Worm (Caenorhabditis elegans): ENCODE measurements around the gene Y49F6C.6.

Gene Y49F6C.6

DNA sequence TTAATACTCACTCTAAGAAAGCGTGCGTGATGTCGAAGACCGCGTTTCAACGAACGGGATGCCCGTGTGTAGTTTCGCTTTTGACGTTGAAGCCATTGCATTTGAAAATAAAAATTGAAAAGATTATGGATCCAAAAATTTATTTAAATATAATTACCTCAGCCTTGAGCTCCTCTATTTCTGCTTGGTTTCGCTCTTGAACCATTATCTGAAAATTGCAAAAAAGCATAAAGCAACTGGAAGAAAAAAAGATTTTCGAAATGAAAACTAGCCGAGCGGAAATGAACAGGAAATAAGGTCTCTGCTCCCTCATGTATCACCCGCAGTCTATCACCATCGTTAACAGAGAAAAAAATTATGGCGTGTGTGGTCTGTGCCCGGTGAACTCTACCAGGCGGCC is at the start of gene Y49F6C.6:
Gene Y49F6C.6, minus strand, starts transcription at position 101 of the 400 bp plus-strand sequence.
- TF ChIP-seq nhr-25 (tag; optimal IDR thresholded peaks at IDR 0.05) (no peak), nhr-11 (tag; optimal IDR thresholded peaks at IDR 0.05) (no peak), nhr-21 (tag; optimal IDR thresholded peaks at IDR 0.05) (no peak), ztf-11 (tag; optimal IDR thresholded peaks at IDR 0.05) (no peak), sma-3 (GFP tag; optimal IDR thresholded peaks at IDR 0.05) (no peak), skn-1 (tag; optimal IDR thresholded peaks at IDR 0.05) (no peak), nhr-129 (tag; optimal IDR thresholded peaks at IDR 0.05) (no peak), sma-9 (GFP tag; optimal IDR thresholded peaks at IDR 0.05) (no peak), sma-9 (tag; optimal IDR thresholded peaks at IDR 0.05) (no peak), mdl-1 (tag; optimal IDR thresholded peaks at IDR 0.05) (no peak), ztf-1 (GFP tag; conservative IDR thresholded peaks at IDR 0.05) (no peak), Y55F3AM.14 (GFP tag; optimal IDR thresholded peaks at IDR 0.05) (no peak), lin-11 (tag; optimal IDR thresholded peaks at IDR 0.05) (no peak), fos-1 (tag; optimal IDR thresholded peaks at IDR 0.05) (no peak), zag-1 (tag; optimal IDR thresholded peaks at IDR 0.05) (no peak), gmeb-1 (tag; optimal IDR thresholded peaks at IDR 0.05) (no peak)

ce11 chrII:3416528-3416927 is 49.5 kb upstream of the Y49F6C.6 start, which contains the start of gene nep-6:
TSS of gene nep-6 (plus strand) at chrII:3416828.
- no peak for TF ChIP-seq lin-11 (tag; optimal IDR thresholded peaks at IDR 0.05)
- no peak for TF ChIP-seq unc-55 (GFP tag; optimal IDR thresholded peaks at IDR 0.05)
- TF ChIP-seq lsy-2 (tag; optimal IDR thresholded peaks at IDR 0.05) = no peak
- no peak for TF ChIP-seq nhr-129 (tag; optimal IDR thresholded peaks at IDR 0.05)
- no peak for TF ChIP-seq sma-3 (GFP tag; optimal IDR thresholded peaks at IDR 0.05)
- TF ChIP-seq unc-62 (GFP tag; optimal IDR thresholded peaks at IDR 0.05) = no peak
- no peak for TF ChIP-seq skn-1 (tag; optimal IDR thresholded peaks at IDR 0.05)
- no peak for TF ChIP-seq fos-1 (tag; optimal IDR thresholded peaks at IDR 0.05)
- no peak for TF ChIP-seq snpc-4 (tag; optimal IDR thresholded peaks at IDR 0.05)
- TF ChIP-seq mdl-1 (tag; optimal IDR thresholded peaks at IDR 0.05) = no peak
- TF ChIP-seq zag-1 (tag; optimal IDR thresholded peaks at IDR 0.05) = no peak
- TF ChIP-seq alr-1 (tag; optimal IDR thresholded peaks at IDR 0.05) = no peak
- TF ChIP-seq Y55F3AM.14 (GFP tag; optimal IDR thresholded peaks at IDR 0.05) = no peak
- TF ChIP-seq R02D3.7 (tag; optimal IDR thresholded peaks at IDR 0.05) = no peak
- no peak for TF ChIP-seq nhr-23 (tag; optimal IDR thresholded peaks at IDR 0.05)
- TF ChIP-seq ZK546.5 (tag; optimal IDR thresholded peaks at IDR 0.05) = no peak

DNA sequence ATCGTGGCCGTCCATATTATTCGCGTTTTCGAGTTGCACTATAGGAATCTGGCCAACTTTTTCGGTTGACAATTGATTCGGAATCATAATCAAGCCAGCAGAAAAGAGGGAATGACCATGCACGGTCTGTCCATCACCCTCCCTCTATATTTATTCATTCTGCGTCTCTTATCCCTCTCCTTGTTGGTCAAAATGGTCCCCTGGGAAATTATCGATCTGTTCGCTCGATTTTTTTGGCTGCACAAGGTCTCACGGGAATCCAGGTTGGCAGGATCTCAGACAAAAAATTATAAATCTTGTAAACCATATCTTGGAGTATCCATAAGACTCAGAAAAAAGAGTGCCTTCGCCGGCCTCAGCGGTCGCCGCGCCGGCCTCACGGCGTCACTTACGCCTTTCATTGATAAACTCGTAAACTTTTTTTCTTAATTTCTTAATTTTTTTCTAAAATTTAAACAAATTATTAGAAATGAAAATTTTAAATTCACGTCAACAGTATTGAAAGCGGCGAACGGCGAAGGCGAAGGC is 47.4 kb upstream of the Y49F6C.6 start, which contains the start of the genes F18A12.7 and F18A12.2:
Gene F18A12.7, minus strand, starts transcription at position 101 of the 528 bp plus-strand sequence.
Gene F18A12.2, plus strand, starts transcription at position 478 of the 528 bp plus-strand sequence.
- TF ChIP-seq egl-27 (tag; optimal IDR thresholded peaks at IDR 0.05) = no peak
- TF ChIP-seq ztf-4 (tag; optimal IDR thresholded peaks at IDR 0.05) = no peak
- no peak for TF ChIP-seq C34F6.9 (tag; optimal IDR thresholded peaks at IDR 0.05)
- no peak for TF ChIP-seq skn-1 (tag; optimal IDR thresholded peaks at IDR 0.05)
- TF ChIP-seq peb-1 (tag; optimal IDR thresholded peaks at IDR 0.05) = no peak
- no peak for TF ChIP-seq alr-1 (tag; optimal IDR thresholded peaks at IDR 0.05)
- no peak for TF ChIP-seq mbf-1 (tag; optimal IDR thresholded peaks at IDR 0.05)
- no peak for TF ChIP-seq sma-3 (GFP tag; optimal IDR thresholded peaks at IDR 0.05)
- TF ChIP-seq elt-3 (tag; optimal IDR thresholded peaks at IDR 0.05) = no peak
- no peak for TF ChIP-seq ztf-1 (GFP tag; conservative IDR thresholded peaks at IDR 0.05)

DNA sequence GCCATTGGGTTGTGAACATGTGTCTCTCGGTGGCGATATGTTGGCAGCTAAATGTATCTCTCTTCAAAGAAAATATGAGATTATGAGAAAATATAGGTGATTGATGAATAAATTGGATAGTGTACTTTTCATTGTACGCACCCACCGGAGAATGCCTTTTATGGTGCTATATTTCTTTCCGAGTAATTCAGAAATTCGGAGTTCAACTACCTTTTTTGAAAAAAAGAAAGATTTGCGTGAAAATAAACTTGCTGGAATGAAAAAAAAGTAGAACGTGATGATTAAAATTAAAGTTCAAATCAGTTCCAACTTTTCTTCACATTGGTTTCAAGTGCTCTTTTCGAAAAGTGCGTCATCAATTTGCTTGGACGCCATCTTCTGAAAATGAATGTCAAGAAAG is 36.5 kb upstream of the Y49F6C.6 start, which contains the start of gene nep-8:
Gene nep-8, plus strand, starts transcription at position 301 of the 400 bp plus-strand sequence.
- TF ChIP-seq elt-1 (tag; optimal IDR thresholded peaks at IDR 0.05) (no peak), crh-2 (tag; optimal IDR thresholded peaks at IDR 0.05) (no peak), ceh-82 (tag; optimal IDR thresholded peaks at IDR 0.05) (no peak), ztf-1 (GFP tag; conservative IDR thresholded peaks at IDR 0.05) (no peak), nhr-21 (tag; optimal IDR thresholded peaks at IDR 0.05) (no peak), nhr-11 (tag; optimal IDR thresholded peaks at IDR 0.05) (no peak), F13H6.1 (tag; optimal IDR thresholded peaks at IDR 0.05) (no peak), ZK546.5 (tag; optimal IDR thresholded peaks at IDR 0.05) (no peak), lsy-2 (tag; optimal IDR thresholded peaks at IDR 0.05) (no peak), mab-5 (tag; optimal IDR thresholded peaks at IDR 0.05) (no peak), fos-1 (tag; optimal IDR thresholded peaks at IDR 0.05) (no peak), zag-1 (tag; optimal IDR thresholded peaks at IDR 0.05) (no peak), blmp-1 (tag; optimal IDR thresholded peaks at IDR 0.05; ENCODE audit: insufficient read depth) (no peak), ceh-16 (tag; optimal IDR thresholded peaks at IDR 0.05) (no peak), nhr-23 (tag; optimal IDR thresholded peaks at IDR 0.05) (no peak), dmd-4 (tag; optimal IDR thresholded peaks at IDR 0.05) (no peak), nhr-129 (tag; optimal IDR thresholded peaks at IDR 0.05) (no peak)

Data from whole organism, L2 larva.